Worm (Caenorhabditis elegans) whole organism, L4 larva: ENCODE results near the gene T27A8.7.

Source experiments
- ama-1 ChIP-seq: fragments of 150-350 bp; optimal IDR thresholded peaks from 2 replicates; lab custom pipeline; 2014; ENCODE audit warnings: inconsistent platforms, mixed read lengths
- arid-1 ChIP-seq: fragments of 200-800 bp; sonication (Bioruptor generic); conservative IDR thresholded peaks from 2 replicates; pipeline ENCODE4 v1.3.6; 2022; ENCODE audit warnings: missing genetic modification reagents, missing genetic modification characterization, missing compliant biosample characterization
- lin-13 ChIP-seq: fragments of 150-350 bp; optimal IDR thresholded peaks from 2 replicates; lab custom pipeline; 2014; ENCODE audit warnings: missing biosample characterization, missing genetic modification reagents, missing genetic modification characterization
- lir-3 ChIP-seq: sonication (generic microtip); optimal IDR thresholded peaks from 2 replicates; lab custom pipeline; 2016; ENCODE audit warnings: mild to moderate bottlenecking, missing genetic modification characterization, missing compliant biosample characterization
- lsy-2 ChIP-seq, 2 experiments: fragments of 150-350 bp in 1 of 2; sonication (generic microtip) in 1 of 2; optimal IDR thresholded peaks; 2 replicates each; lab custom pipeline; 2014 to 2017; ENCODE audit warnings: missing biosample characterization in 2 of 2, missing genetic modification characterization in 2 of 2
- nhr-77 ChIP-seq: fragments of 150-350 bp; optimal IDR thresholded peaks from 2 replicates; lab custom pipeline; 2014; ENCODE audit warnings: missing biosample characterization, missing genetic modification characterization
- unc-39 ChIP-seq: sonication (generic microtip); optimal IDR thresholded peaks from 2 replicates; lab custom pipeline; 2017; ENCODE audit warnings: missing biosample characterization, missing genetic modification characterization
- zip-2 ChIP-seq: fragments of 150-350 bp; optimal IDR thresholded peaks from 2 replicates; lab custom pipeline; 2014; ENCODE audit warnings: missing biosample characterization, missing genetic modification characterization

- no peak for TF ChIP-seq unc-39 (tag; lab: Kevin White, UChicago)
- TF ChIP-seq lin-13 = no peak
- TF ChIP-seq lir-3 (tag; lab: Kevin White, UChicago) = no peak
- TF ChIP-seq ama-1 (lab: Kevin White, UChicago) = no peak
- TF ChIP-seq lsy-2 (tag; optimal IDR thresholded peaks at IDR 0.05; lab: Kevin White, UChicago) = no peak
- TF ChIP-seq arid-1 (GFP tag; lab: Robert Waterston, UW) = no peak
- no peak for TF ChIP-seq zip-2 (tag; lab: Kevin White, UChicago)
- no peak for TF ChIP-seq nhr-77 (tag; lab: Kevin White, UChicago)
Observed at ce11 chrX:16091166-16091565, 35.8 kb downstream of the T27A8.7 start.
